Fruit fly (Drosophila melanogaster): Measurements from ENCODE around the gene Prosbeta3.

- no peak for TF ChIP-seq CG5204 (GFP tag; optimal IDR thresholded peaks at IDR 0.05)
- TF ChIP-seq Clk (GFP tag; optimal IDR thresholded peaks at IDR 0.05), result no peak
- TF ChIP-seq toe (GFP tag; optimal IDR thresholded peaks at IDR 0.05), result peak; percentile 25
- TF ChIP-seq ovo (GFP tag; optimal IDR thresholded peaks at IDR 0.05), result peak; percentile 64
- TF ChIP-seq bab1 (GFP tag; optimal IDR thresholded peaks at IDR 0.05), result peak; percentile 87
- TF ChIP-seq kay (GFP tag; ENCODE audit: borderline replicate concordance), result peak; percentile 51
- peak; percentile 26 for TF ChIP-seq Mnt (GFP tag; optimal IDR thresholded peaks at IDR 0.05)
- TF ChIP-seq Hr96 (GFP tag; optimal IDR thresholded peaks at IDR 0.05), result peak; percentile 48
- TF ChIP-seq tj (GFP tag; optimal IDR thresholded peaks at IDR 0.05), result peak; percentile 84
These were observed 27.8 kb upstream of the Prosbeta3 start for dm6 chr3R:9033619-9034401.

All from whole organism, adult.